Worm (Caenorhabditis elegans) whole organism, L4 larva: ENCODE data around the gene taf-11.1.
A peak's percentile ranks its signal among the peaks of the same experiment; 100 is the strongest.

Experiments used
- F49E8.2 ChIP-seq: sonication (generic microtip); optimal IDR thresholded peaks from 2 replicates; lab custom pipeline; 2016; ENCODE audit warnings: missing compliant biosample characterization, mild to moderate bottlenecking, missing genetic modification characterization, borderline replicate concordance
- T20F7.1 ChIP-seq: fragments of 200-800 bp; sonication (Bioruptor generic); optimal IDR thresholded peaks from 2 replicates; lab custom pipeline; 2018; ENCODE audit warnings: mild to moderate bottlenecking, missing genetic modification characterization, missing compliant biosample characterization
- T26A8.4 ChIP-seq: fragments of 200-800 bp; sonication (Bioruptor generic); IDR thresholded peaks from 2 replicates; pipeline ENCODE4 v1.3.6; 2022; ENCODE audit warnings: missing genetic modification characterization, missing compliant biosample characterization
- Y48G9A.11 ChIP-seq: fragments of 200-800 bp; sonication (Bioruptor generic); IDR thresholded peaks from 2 replicates; pipeline ENCODE4 v1.3.6; 2022; ENCODE audit warnings: missing genetic modification reagents, missing genetic modification characterization, missing compliant biosample characterization
- ZK546.5 ChIP-seq, 2 experiments: sonication (generic microtip); optimal IDR thresholded peaks; 2 replicates each; lab custom pipeline; 2017; ENCODE audit warnings: missing biosample characterization in 2 of 2, missing genetic modification characterization in 2 of 2
- ama-1 ChIP-seq: fragments of 150-350 bp; optimal IDR thresholded peaks from 2 replicates; lab custom pipeline; 2014; ENCODE audit warnings: inconsistent platforms, mixed read lengths
- attf-4 ChIP-seq: sonication (generic microtip); optimal IDR thresholded peaks from 3 replicates; lab custom pipeline; 2017; ENCODE audit warnings: missing biosample characterization, missing genetic modification characterization
- ceh-20 ChIP-seq: fragments of 200-800 bp; sonication (Bioruptor generic); IDR thresholded peaks from 2 replicates; pipeline ENCODE4 v1.3.6; 2022; ENCODE audit warnings: missing genetic modification reagents, missing genetic modification characterization, missing compliant biosample characterization
- ceh-44 ChIP-seq: fragments of 200-800 bp; sonication (Bioruptor generic); IDR thresholded peaks from 2 replicates; pipeline ENCODE4 v1.3.6; 2022; ENCODE audit warnings: missing genetic modification reagents, missing genetic modification characterization, missing compliant biosample characterization
- ctbp-1 ChIP-seq: fragments of 200-800 bp; sonication (Bioruptor generic); IDR thresholded peaks from 2 replicates; pipeline ENCODE4 v1.3.6; 2022; ENCODE audit warnings: missing genetic modification reagents, missing genetic modification characterization, missing compliant biosample characterization
- daf-12 ChIP-seq: fragments of 150-350 bp; optimal IDR thresholded peaks from 2 replicates; lab custom pipeline; 2014; ENCODE audit warnings: missing biosample characterization, missing genetic modification reagents, missing genetic modification characterization
- daf-16 ChIP-seq, 3 experiments: sonication (generic microtip); optimal IDR thresholded peaks; 2 replicates each; lab custom pipeline; 2016 to 2017; ENCODE audit warnings: missing genetic modification characterization in 3 of 3, missing genetic modification reagents in 3 of 3, mild to moderate bottlenecking in 2 of 3, missing compliant biosample characterization in 2 of 3, missing biosample characterization in 1 of 3, moderate library complexity in 1 of 3
- dmd-6 ChIP-seq: fragments of 200-800 bp; sonication (Bioruptor generic); IDR thresholded peaks from 2 replicates; pipeline ENCODE4 v1.3.6; 2022; ENCODE audit warnings: missing genetic modification reagents, missing genetic modification characterization, missing compliant biosample characterization
- dmd-9 ChIP-seq: fragments of 200-800 bp; sonication (Bioruptor generic); IDR thresholded peaks from 2 replicates; pipeline ENCODE4 v1.3.6; 2022; ENCODE audit warnings: missing genetic modification reagents, missing genetic modification characterization, missing compliant biosample characterization
- dpl-1 ChIP-seq: fragments of 150-350 bp; optimal IDR thresholded peaks from 2 replicates; lab custom pipeline; 2014; ENCODE audit warnings: missing biosample characterization, missing genetic modification reagents, missing genetic modification characterization
- duxl-1 ChIP-seq: sonication (generic microtip); optimal IDR thresholded peaks from 2 replicates; lab custom pipeline; 2016; ENCODE audit warnings: mild to moderate bottlenecking, missing genetic modification characterization, moderate library complexity, missing compliant biosample characterization; ENCODE audit not compliant: poor library complexity
- dve-1 ChIP-seq: sonication (generic microtip); optimal IDR thresholded peaks from 2 replicates; lab custom pipeline; 2017; ENCODE audit warnings: antibody characterized with exemption, mild to moderate bottlenecking, missing genetic modification characterization, missing compliant biosample characterization; ENCODE audit not compliant: insufficient read depth
- fkh-10 ChIP-seq: fragments of 150-350 bp; optimal IDR thresholded peaks from 2 replicates; lab custom pipeline; 2014; ENCODE audit warnings: missing biosample characterization, missing genetic modification reagents, missing genetic modification characterization
- hlh-11 ChIP-seq: fragments of 200-800 bp; sonication (Bioruptor generic); optimal IDR thresholded peaks from 2 replicates; lab custom pipeline; 2018; ENCODE audit warnings: mild to moderate bottlenecking, missing genetic modification characterization, missing compliant biosample characterization
- hmg-1.1 ChIP-seq: fragments of 200-800 bp; sonication (Bioruptor generic); IDR thresholded peaks from 2 replicates; pipeline ENCODE4 v1.3.6; 2022; ENCODE audit warnings: missing genetic modification reagents, missing genetic modification characterization, missing compliant biosample characterization
- lim-7 ChIP-seq: fragments of 200-800 bp; sonication (Bioruptor generic); IDR thresholded peaks from 2 replicates; pipeline ENCODE4 v1.3.6; 2022; ENCODE audit warnings: missing genetic modification characterization, missing compliant biosample characterization
- lin-1 ChIP-seq: fragments of 200-800 bp; sonication (Bioruptor generic); IDR thresholded peaks from 2 replicates; pipeline ENCODE4 v1.3.6; 2022; ENCODE audit warnings: missing genetic modification reagents, missing genetic modification characterization, missing compliant biosample characterization
- lin-39 ChIP-seq: fragments of 150-350 bp; optimal IDR thresholded peaks from 2 replicates; lab custom pipeline; 2014; ENCODE audit warnings: missing biosample characterization, missing genetic modification reagents, missing genetic modification characterization
- lsy-2 ChIP-seq, 2 experiments: fragments of 150-350 bp in 1 of 2; sonication (generic microtip) in 1 of 2; optimal IDR thresholded peaks; 2 replicates each; lab custom pipeline; 2014 to 2017; ENCODE audit warnings: missing biosample characterization in 2 of 2, missing genetic modification characterization in 2 of 2
- mdl-1 ChIP-seq, 2 experiments: fragments of 150-350 bp in 1 of 2; sonication (generic microtip) in 1 of 2; optimal IDR thresholded peaks; 2 replicates each; lab custom pipeline; 2014 to 2017; ENCODE audit warnings: missing biosample characterization in 2 of 2, missing genetic modification characterization in 2 of 2
- mdt-29 ChIP-seq: fragments of 200-800 bp; sonication (Bioruptor generic); IDR thresholded peaks from 2 replicates; pipeline ENCODE4 v1.3.6; 2022; ENCODE audit warnings: missing genetic modification reagents, missing genetic modification characterization, missing compliant biosample characterization
- mes-2 ChIP-seq: sonication (generic microtip); optimal IDR thresholded peaks from 2 replicates; lab custom pipeline; 2016; ENCODE audit warnings: missing genotype, mild to moderate bottlenecking, missing genetic modification characterization, missing compliant biosample characterization; ENCODE audit not compliant: poor library complexity, severe bottlenecking
- nhr-11 ChIP-seq: fragments of 150-350 bp; optimal IDR thresholded peaks from 2 replicates; lab custom pipeline; 2014; ENCODE audit warnings: missing biosample characterization, missing genetic modification characterization
- nhr-237 ChIP-seq: sonication (generic microtip); optimal IDR thresholded peaks from 2 replicates; lab custom pipeline; 2017; ENCODE audit warnings: missing biosample characterization, missing genetic modification characterization
- nhr-42 ChIP-seq: fragments of 200-800 bp; sonication (Bioruptor generic); IDR thresholded peaks from 2 replicates; pipeline ENCODE4 v1.3.6; 2022; ENCODE audit warnings: missing genetic modification characterization, missing compliant biosample characterization
- rbr-2 ChIP-seq: sonication (generic microtip); optimal IDR thresholded peaks from 2 replicates; lab custom pipeline; 2016; ENCODE audit warnings: missing genotype, missing genetic modification characterization, missing compliant biosample characterization
- saeg-2 ChIP-seq: fragments of 200-800 bp; sonication (Bioruptor generic); IDR thresholded peaks from 2 replicates; pipeline ENCODE4 v1.3.6; 2022; ENCODE audit warnings: missing genetic modification reagents, missing genetic modification characterization, missing compliant biosample characterization
- sdz-12 ChIP-seq: fragments of 200-800 bp; sonication (Bioruptor generic); optimal IDR thresholded peaks from 2 replicates; lab custom pipeline; 2018; ENCODE audit warnings: mild to moderate bottlenecking, missing genetic modification characterization, missing compliant biosample characterization
- set-16 ChIP-seq: fragments of 200-800 bp; sonication (Bioruptor generic); IDR thresholded peaks from 2 replicates; pipeline ENCODE4 v1.3.6; 2022; ENCODE audit warnings: missing genetic modification reagents, missing genetic modification characterization, missing compliant biosample characterization
- snpc-1.2 ChIP-seq: fragments of 200-800 bp; sonication (Bioruptor generic); IDR thresholded peaks from 2 replicates; pipeline ENCODE4 v1.3.6; 2022; ENCODE audit warnings: missing genetic modification reagents, missing genetic modification characterization, missing compliant biosample characterization
- snpc-4 ChIP-seq: fragments of 150-350 bp; optimal IDR thresholded peaks from 2 replicates; lab custom pipeline; 2014; ENCODE audit warnings: missing biosample characterization, missing genetic modification characterization
- spr-1 ChIP-seq: sonication (generic microtip); optimal IDR thresholded peaks from 2 replicates; lab custom pipeline; 2016; ENCODE audit warnings: mild to moderate bottlenecking, missing genetic modification characterization, missing compliant biosample characterization
- unc-39 ChIP-seq: sonication (generic microtip); optimal IDR thresholded peaks from 2 replicates; lab custom pipeline; 2017; ENCODE audit warnings: missing biosample characterization, missing genetic modification characterization
- unc-62 ChIP-seq, 3 experiments: fragments of 150-350 bp in 1 of 3; sonication (generic microtip); optimal IDR thresholded peaks in 2 of 3; peaks in 1 of 3; 1 replicate in 1 of 3; 2 replicates in 2 of 3; lab custom pipeline; 2014 to 2017; ENCODE audit warnings: missing biosample characterization in 3 of 3, missing genetic modification characterization in 3 of 3, missing genetic modification reagents in 3 of 3, missing genotype in 1 of 3
- vab-7 ChIP-seq: fragments of 200-800 bp; sonication (Bioruptor generic); IDR thresholded peaks from 2 replicates; pipeline ENCODE4 v1.3.6; 2022; ENCODE audit warnings: missing genetic modification reagents, missing genetic modification characterization, missing compliant biosample characterization
- zfp-2 ChIP-seq: sonication (generic microtip); optimal IDR thresholded peaks from 2 replicates; lab custom pipeline; 2016; ENCODE audit warnings: mild to moderate bottlenecking, missing genetic modification characterization, missing compliant biosample characterization
- zfp-3 ChIP-seq: fragments of 200-800 bp; sonication (Bioruptor generic); conservative IDR thresholded peaks from 2 replicates; pipeline ENCODE4 v1.3.6; 2022; ENCODE audit warnings: missing genetic modification reagents, missing genetic modification characterization, missing compliant biosample characterization
- zip-11 ChIP-seq: fragments of 200-800 bp; sonication (Bioruptor generic); IDR thresholded peaks from 2 replicates; pipeline ENCODE4 v1.3.6; 2022; ENCODE audit warnings: missing genetic modification characterization, missing compliant biosample characterization
- ztf-7 ChIP-seq: fragments of 150-350 bp; optimal IDR thresholded peaks from 2 replicates; lab custom pipeline; 2014; ENCODE audit warnings: missing biosample characterization, missing genetic modification characterization

The taf-11.1 gene

DNA sequence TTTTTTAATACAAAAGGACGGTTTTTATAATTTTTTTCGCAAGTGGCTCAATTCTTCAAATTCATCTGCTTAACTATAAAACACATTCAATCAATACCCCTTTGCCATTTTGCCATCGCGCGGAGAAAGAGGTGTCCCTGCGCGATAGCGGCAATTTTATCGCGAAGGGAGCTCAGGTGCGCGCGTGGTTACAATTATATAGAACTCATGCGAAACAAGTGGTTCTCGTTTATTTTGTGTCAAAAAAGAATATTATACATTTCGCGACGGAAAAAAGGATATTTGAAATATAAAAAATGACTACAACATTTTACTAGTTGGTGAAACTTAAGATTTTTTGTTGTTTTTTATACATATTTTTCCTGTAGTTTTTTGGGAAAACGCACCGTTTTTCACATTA is 45.8 kb upstream of the taf-11.1 start (continued):
- TF ChIP-seq lin-39 (tag; lab: Kevin White, UChicago) (peak; percentile 87), ama-1 (lab: Kevin White, UChicago) (no peak), attf-4 (tag; lab: Kevin White, UChicago) (no peak), F49E8.2 (tag; lab: Kevin White, UChicago) (peak; percentile 60), daf-12 (tag; lab: Kevin White, UChicago) (no peak), snpc-1.2 (GFP tag; lab: Robert Waterston, UW) (peak; percentile 62; the same call in 1 of the 2 replicates), dve-1 (tag; lab: Kevin White, UChicago) (peak; percentile 100), lsy-2 (tag; optimal IDR thresholded peaks at IDR 0.05; lab: Kevin White, UChicago) (peak; percentile 97), saeg-2 (peak; percentile 99), dmd-6 (GFP tag; lab: Robert Waterston, UW) (peak; percentile 99), nhr-42 (GFP tag; lab: Robert Waterston, UW) (peak; percentile 100), spr-1 (tag; lab: Kevin White, UChicago) (peak; percentile 98), unc-39 (tag; lab: Kevin White, UChicago) (peak; percentile 83), sdz-12 (peak; percentile 81), unc-62 (GFP tag; optimal IDR thresholded peaks at IDR 0.05 in 1 of 2; lab: Kevin White, UChicago) (peak; percentile 80 to 100), unc-62 (tag; optimal IDR thresholded peaks at IDR 0.05; lab: Kevin White, UChicago) (peak; percentile 41), fkh-10 (GFP tag; lab: Kevin White, UChicago) (peak; percentile 98), ceh-44 (GFP tag; lab: Robert Waterston, UW) (peak; percentile 89), lin-1 (GFP tag; lab: Robert Waterston, UW) (peak; percentile 97), nhr-11 (tag; lab: Kevin White, UChicago) (peak; percentile 98), hlh-11 (tag; lab: Kevin White, UChicago) (peak; percentile 98), zip-11 (GFP tag; lab: Robert Waterston, UW) (peak; percentile 68; the same call in 1 of the 2 replicates), lim-7 (peak; percentile 79), nhr-237 (tag; lab: Kevin White, UChicago) (peak; percentile 94), ctbp-1 (GFP tag; lab: Robert Waterston, UW) (peak; percentile 99), T26A8.4 (peak; percentile 100), zfp-3 (peak; percentile 97)

DNA sequence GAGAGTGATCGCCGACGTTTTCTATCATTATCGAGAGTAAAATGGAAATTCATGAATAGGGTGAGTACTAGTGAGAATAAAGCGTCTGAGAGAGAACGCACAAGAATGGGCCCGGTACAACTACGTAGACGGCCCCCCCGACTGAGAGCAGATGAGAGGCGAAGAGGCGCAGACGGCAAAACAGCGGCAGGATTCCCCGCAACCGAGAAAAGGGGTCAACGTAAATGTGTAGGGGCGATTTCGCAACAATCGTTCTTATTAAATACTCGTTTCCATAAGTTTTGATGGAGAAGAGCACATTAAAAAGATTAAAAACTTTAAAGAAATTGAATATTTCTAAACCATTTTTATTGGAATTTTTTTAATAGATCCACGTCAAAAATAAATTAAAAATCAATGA is 40.3 kb upstream of the taf-11.1 start:
- TF ChIP-seq nhr-42 (GFP tag; lab: Robert Waterston, UW) (no peak), unc-62 (GFP tag; optimal IDR thresholded peaks at IDR 0.05 in 1 of 2; lab: Kevin White, UChicago) (no peak), unc-62 (tag; optimal IDR thresholded peaks at IDR 0.05; lab: Kevin White, UChicago) (no peak), ceh-44 (GFP tag; lab: Robert Waterston, UW) (no peak), Y48G9A.11 (GFP tag; lab: Robert Waterston, UW) (no peak), mdl-1 (tag; optimal IDR thresholded peaks at IDR 0.05; lab: Kevin White, UChicago) (no peak), zfp-2 (no peak), T20F7.1 (GFP tag; lab: Kevin White, UChicago) (no peak), vab-7 (GFP tag; lab: Robert Waterston, UW) (no peak), mes-2 (tag; lab: Kevin White, UChicago) (peak; percentile 6), duxl-1 (tag; lab: Kevin White, UChicago) (no peak), ceh-20 (GFP tag; lab: Robert Waterston, UW) (no peak), snpc-4 (tag; lab: Kevin White, UChicago) (no peak), set-16 (GFP tag; lab: Robert Waterston, UW) (peak; percentile 45), dpl-1 (GFP tag; lab: Kevin White, UChicago) (no peak), unc-39 (tag; lab: Kevin White, UChicago) (no peak), daf-16 (GFP tag; optimal IDR thresholded peaks at IDR 0.05; lab: Kevin White, UChicago) (no peak), daf-16 (tag; optimal IDR thresholded peaks at IDR 0.05; lab: Kevin White, UChicago) (peak; percentile 7), ZK546.5 (tag; optimal IDR thresholded peaks at IDR 0.05; lab: Kevin White, UChicago) (no peak), dmd-9 (GFP tag; lab: Robert Waterston, UW) (no peak), lsy-2 (tag; optimal IDR thresholded peaks at IDR 0.05; lab: Kevin White, UChicago) (peak in 1 of 2 experiments; percentile 14), dve-1 (tag; lab: Kevin White, UChicago) (no peak), mdt-29 (GFP tag; lab: Robert Waterston, UW) (no peak), rbr-2 (tag; lab: Kevin White, UChicago) (peak; percentile 22), hlh-11 (tag; lab: Kevin White, UChicago) (peak; percentile 33), hmg-1.1 (GFP tag; lab: Robert Waterston, UW) (peak; percentile 52), ztf-7 (tag; lab: Kevin White, UChicago) (no peak)
- TF ChIP-seq, all 104 proteins: peak for 7
